Fruit fly (Drosophila melanogaster) whole organism, embryonic: ENCODE results near the gene oxt.

Source experiments
- CG10979 ChIP-seq: fragments of 200-800 bp; sonication (Bioruptor generic); optimal IDR thresholded peaks from 2 replicates; lab custom pipeline; 2018; ENCODE audit warnings: missing biosample characterization, mild to moderate bottlenecking, missing genetic modification characterization, moderate library complexity
- CG12071 ChIP-seq: fragments of 200-800 bp; sonication (Bioruptor generic); optimal IDR thresholded peaks from 3 replicates; lab custom pipeline; 2018; ENCODE audit warnings: missing biosample characterization, mild to moderate bottlenecking, missing genetic modification characterization
- CG12769 ChIP-seq: fragments of 200-800 bp; sonication (Bioruptor generic); optimal IDR thresholded peaks from 2 replicates; lab custom pipeline; 2019; ENCODE audit warnings: missing biosample characterization, mild to moderate bottlenecking, missing genetic modification characterization, moderate library complexity
- CG12942 ChIP-seq: fragments of 200-800 bp; sonication (Bioruptor generic); optimal IDR thresholded peaks from 3 replicates; lab custom pipeline; 2016; ENCODE audit warnings: missing biosample characterization, missing genetic modification characterization
- CG14441 ChIP-seq: fragments of 200-800 bp; sonication (Bioruptor generic); IDR thresholded peaks from 2 replicates; pipeline ENCODE4 v1.3.6; 2022; ENCODE audit warnings: missing biosample characterization, missing genetic modification characterization
- CG14860 ChIP-seq: fragments of 200-800 bp; sonication (Bioruptor generic); IDR thresholded peaks from 3 replicates; pipeline ENCODE4 v1.3.6; 2022; ENCODE audit warnings: missing biosample characterization, missing genetic modification characterization; ENCODE audit not compliant: partially characterized antibody
- CG1602 ChIP-seq: fragments of 200-800 bp; sonication (Bioruptor generic); optimal IDR thresholded peaks from 3 replicates; lab custom pipeline; 2016; ENCODE audit warnings: missing biosample characterization, missing genetic modification characterization
- CG17802 ChIP-seq: fragments of 200-800 bp; sonication (Bioruptor generic); optimal IDR thresholded peaks from 2 replicates; lab custom pipeline; 2018; ENCODE audit warnings: missing biosample characterization, mild to moderate bottlenecking, missing genetic modification characterization, moderate library complexity
- CG17829 ChIP-seq: fragments of 200-800 bp; optimal IDR thresholded peaks from 2 replicates; lab custom pipeline; 2019; ENCODE audit warnings: missing biosample characterization, mild to moderate bottlenecking, missing genetic modification characterization, moderate library complexity
- CG1792 ChIP-seq: fragments of 200-800 bp; sonication (Bioruptor generic); optimal IDR thresholded peaks from 2 replicates; lab custom pipeline; 2016; ENCODE audit warnings: missing biosample characterization, missing genetic modification characterization
- CG18476 ChIP-seq: fragments of 200-800 bp; sonication (Bioruptor generic); optimal IDR thresholded peaks from 2 replicates; lab custom pipeline; 2016; ENCODE audit warnings: missing biosample characterization, mild to moderate bottlenecking, missing genetic modification characterization
- CG18619 ChIP-seq: fragments of 200-800 bp; sonication (Bioruptor generic); optimal IDR thresholded peaks from 3 replicates; lab custom pipeline; 2017; ENCODE audit warnings: missing biosample characterization, mild to moderate bottlenecking, missing genetic modification characterization
- CG2129 ChIP-seq: fragments of 200-800 bp; sonication (Bioruptor generic); IDR thresholded peaks from 2 replicates; pipeline ENCODE4 v1.3.6; 2022; ENCODE audit warnings: missing biosample characterization, missing genetic modification characterization; ENCODE audit not compliant: partially characterized antibody
- CG3163 ChIP-seq: fragments of 200-800 bp; sonication (Bioruptor generic); optimal IDR thresholded peaks from 3 replicates; lab custom pipeline; 2016; ENCODE audit warnings: missing biosample characterization, missing genetic modification characterization
- CG32532 ChIP-seq: fragments of 200-800 bp; sonication (Bioruptor generic); IDR thresholded peaks from 2 replicates; pipeline ENCODE4 v1.3.6; 2022; ENCODE audit warnings: missing biosample characterization, missing genetic modification characterization
- CG4360 ChIP-seq: fragments of 200-800 bp; sonication (Bioruptor generic); IDR thresholded peaks from 2 replicates; pipeline ENCODE4 v1.3.6; 2022; ENCODE audit warnings: missing biosample characterization, missing genetic modification characterization
- CG4424 ChIP-seq: fragments of 200-800 bp; sonication (Bioruptor generic); optimal IDR thresholded peaks from 3 replicates; lab custom pipeline; 2016; ENCODE audit warnings: missing biosample characterization, missing genetic modification characterization
- CG6791 ChIP-seq: fragments of 200-800 bp; sonication (Bioruptor generic); IDR thresholded peaks from 3 replicates; pipeline ENCODE4 v1.3.6; 2022; ENCODE audit warnings: missing biosample characterization, missing genetic modification characterization; ENCODE audit not compliant: partially characterized antibody
- CG6813 ChIP-seq: fragments of 200-800 bp; sonication (Bioruptor generic); optimal IDR thresholded peaks from 2 replicates; lab custom pipeline; 2017; ENCODE audit warnings: missing biosample characterization, missing genetic modification characterization, mild to moderate bottlenecking, moderate library complexity, missing genetic modification reagents
- CG7271 ChIP-seq: fragments of 200-800 bp; sonication (Bioruptor generic); optimal IDR thresholded peaks from 2 replicates; lab custom pipeline; 2018; ENCODE audit warnings: missing biosample characterization, mild to moderate bottlenecking, missing genetic modification characterization, moderate library complexity
- CG7839 ChIP-seq: fragments of 200-800 bp; sonication (Bioruptor generic); optimal IDR thresholded peaks from 3 replicates; lab custom pipeline; 2018; ENCODE audit warnings: missing biosample characterization, mild to moderate bottlenecking, missing genetic modification characterization, moderate library complexity
- CG7928 ChIP-seq: fragments of 200-800 bp; sonication (Bioruptor generic); optimal IDR thresholded peaks from 2 replicates; lab custom pipeline; 2017; ENCODE audit warnings: missing biosample characterization, mild to moderate bottlenecking, missing genetic modification characterization
- CG9215 ChIP-seq: fragments of 200-800 bp; sonication (Bioruptor generic); IDR thresholded peaks from 2 replicates; pipeline ENCODE4 v1.3.6; 2022; ENCODE audit warnings: missing biosample characterization, missing genetic modification characterization
- CG9727 ChIP-seq: fragments of 200-800 bp; sonication (Bioruptor generic); optimal IDR thresholded peaks from 3 replicates; lab custom pipeline; 2017; ENCODE audit warnings: missing biosample characterization, mild to moderate bottlenecking, missing genetic modification characterization
- Chrac-16 ChIP-seq: fragments of 200-800 bp; sonication (Bioruptor generic); optimal IDR thresholded peaks from 3 replicates; lab custom pipeline; 2016; ENCODE audit warnings: missing biosample characterization, missing genetic modification characterization
- Gsc ChIP-seq: fragments of 200-800 bp; sonication (Bioruptor generic); IDR thresholded peaks from 2 replicates; pipeline ENCODE4 v1.3.6; 2022; ENCODE audit warnings: missing biosample characterization, missing genetic modification characterization
- Hey ChIP-seq: fragments of 200-800 bp; sonication (Bioruptor generic); optimal IDR thresholded peaks from 3 replicates; lab custom pipeline; 2018; ENCODE audit warnings: missing biosample characterization, mild to moderate bottlenecking, missing genetic modification characterization
- Kr ChIP-seq: fragments of 200-800 bp; sonication (Bioruptor generic); optimal IDR thresholded peaks from 2 replicates; lab custom pipeline; 2017; ENCODE audit warnings: missing biosample characterization, mild to moderate bottlenecking, missing genetic modification characterization
- Lpt ChIP-seq: fragments of >200 bp; optimal IDR thresholded peaks from 2 replicates; lab custom pipeline; 2018; ENCODE audit warnings: missing biosample characterization, missing genetic modification characterization
- PHDP ChIP-seq: fragments of 200-800 bp; sonication (Bioruptor generic); optimal IDR thresholded peaks from 3 replicates; lab custom pipeline; 2018; ENCODE audit warnings: missing biosample characterization, mild to moderate bottlenecking, missing genetic modification characterization, moderate library complexity
- Poxn ChIP-seq: fragments of 200-800 bp; sonication (Bioruptor generic); IDR thresholded peaks from 2 replicates; pipeline ENCODE4 v1.3.6; 2022; ENCODE audit warnings: missing biosample characterization, missing genetic modification characterization
- Spps ChIP-seq: fragments of 200-800 bp; sonication (Bioruptor generic); optimal IDR thresholded peaks from 2 replicates; lab custom pipeline; 2018; ENCODE audit warnings: missing biosample characterization, mild to moderate bottlenecking, missing genetic modification characterization
- Sry-β ChIP-seq: fragments of 200-800 bp; sonication (Bioruptor generic); optimal IDR thresholded peaks from 2 replicates; lab custom pipeline; 2018; ENCODE audit warnings: missing biosample characterization, mild to moderate bottlenecking, missing genetic modification characterization, moderate library complexity
- Sry-δ ChIP-seq: fragments of 200-800 bp; sonication (Bioruptor generic); optimal IDR thresholded peaks from 2 replicates; lab custom pipeline; 2016; ENCODE audit warnings: missing biosample characterization, missing genetic modification characterization
- Taf1 ChIP-seq: fragments of 200-800 bp; sonication (Bioruptor generic); IDR thresholded peaks from 2 replicates; pipeline ENCODE4 v1.3.6; 2022; ENCODE audit warnings: missing biosample characterization, missing genetic modification characterization
- bbx ChIP-seq: fragments of 200-800 bp; sonication (Bioruptor generic); IDR thresholded peaks from 2 replicates; pipeline ENCODE4 v1.3.6; 2022; ENCODE audit warnings: missing biosample characterization, missing genetic modification characterization; ENCODE audit not compliant: partially characterized antibody
- cg ChIP-seq: fragments of 200-800 bp; sonication (Bioruptor generic); optimal IDR thresholded peaks from 3 replicates; lab custom pipeline; 2019; ENCODE audit warnings: missing biosample characterization, mild to moderate bottlenecking, missing genetic modification characterization, moderate library complexity
- chn ChIP-seq: fragments of 200-800 bp; sonication (Bioruptor generic); optimal IDR thresholded peaks from 2 replicates; lab custom pipeline; 2016; ENCODE audit warnings: missing biosample characterization, missing genetic modification characterization
- corto ChIP-seq: fragments of 200-800 bp; sonication (Bioruptor generic); optimal IDR thresholded peaks from 2 replicates; lab custom pipeline; 2016; ENCODE audit warnings: missing biosample characterization, mild to moderate bottlenecking, missing genetic modification characterization, moderate library complexity
- disco-r ChIP-seq: fragments of 200-800 bp; sonication (Bioruptor generic); optimal IDR thresholded peaks from 2 replicates; lab custom pipeline; 2016; ENCODE audit warnings: missing biosample characterization, missing genetic modification characterization
- hkb ChIP-seq, 2 experiments: fragments of 200-800 bp in 1 of 2; fragments of >200 bp in 1 of 2; sonication (Bioruptor generic) in 1 of 2; IDR thresholded peaks in 1 of 2; optimal IDR thresholded peaks in 1 of 2; 2 replicates each; pipeline versions ENCODE4 v1.3.6 to Lab custom; 2017 to 2022; ENCODE audit warnings: missing biosample characterization in 1 of 2, missing genetic modification characterization in 1 of 2
- oc ChIP-seq: fragments of 200-800 bp; sonication (Bioruptor generic); optimal IDR thresholded peaks from 2 replicates; lab custom pipeline; 2018; ENCODE audit warnings: missing biosample characterization, mild to moderate bottlenecking, missing genetic modification characterization, moderate library complexity
- otp ChIP-seq: fragments of 200-800 bp; sonication (Bioruptor generic); IDR thresholded peaks from 3 replicates; pipeline ENCODE4, ENCODE4 v1.3.6; 2022; ENCODE audit warnings: missing biosample characterization, missing genetic modification characterization
- pb ChIP-seq: fragments of 200-800 bp; sonication (Bioruptor generic); optimal IDR thresholded peaks from 3 replicates; lab custom pipeline; 2016; ENCODE audit warnings: missing biosample characterization, missing genetic modification characterization
- peb ChIP-seq: fragments of 200-800 bp; sonication (Bioruptor generic); IDR thresholded peaks from 2 replicates; pipeline ENCODE4 v1.3.6; 2022; ENCODE audit warnings: missing biosample characterization, missing genetic modification characterization
- pum ChIP-seq: fragments of 200-800 bp; sonication (Bioruptor generic); optimal IDR thresholded peaks from 2 replicates; lab custom pipeline; 2016; ENCODE audit warnings: missing biosample characterization, missing genetic modification characterization
- ro ChIP-seq: fragments of 200-800 bp; sonication (Bioruptor generic); IDR thresholded peaks from 2 replicates; pipeline ENCODE4 v1.3.6; 2022; ENCODE audit warnings: missing biosample characterization, missing genetic modification characterization
- shn ChIP-seq: fragments of 200-800 bp; sonication (Bioruptor generic); optimal IDR thresholded peaks from 3 replicates; lab custom pipeline; 2016; ENCODE audit warnings: missing biosample characterization, missing genetic modification characterization
- tna ChIP-seq: fragments of 200-800 bp; sonication (Bioruptor generic); IDR thresholded peaks from 2 replicates; pipeline ENCODE4 v1.3.6; 2022; ENCODE audit warnings: missing biosample characterization, missing genetic modification characterization; ENCODE audit not compliant: partially characterized antibody
- vnd ChIP-seq: fragments of 200-800 bp; sonication (Bioruptor generic); IDR thresholded peaks from 3 replicates; pipeline ENCODE4 v1.3.6; 2022; ENCODE audit warnings: missing biosample characterization, missing genetic modification characterization; ENCODE audit not compliant: partially characterized antibody

Gene oxt

dm6 chr3L:2262515-2262944 lies at the start of gene oxt, which contains the start of gene CG13807 (continued):
- TF ChIP-seq CG17829 (tag; lab: Kevin White, UChicago): peak; percentile 92
- TF ChIP-seq CG9215 (GFP tag; lab: Robert Waterston, UW): peak; percentile 78
- peak; percentile 83 for TF ChIP-seq CG12942 (GFP tag; lab: Kevin White, UChicago)
- no peak for TF ChIP-seq shn
- peak; percentile 62 for TF ChIP-seq chn (GFP tag; lab: Kevin White, UChicago)
- TF ChIP-seq pb (GFP tag; lab: Kevin White, UChicago): no peak
- TF ChIP-seq CG14860 (GFP tag; lab: Robert Waterston, UW): no peak
- TF ChIP-seq CG4424 (GFP tag; lab: Kevin White, UChicago): peak; percentile 89
- TF ChIP-seq CG12769 (tag; lab: Kevin White, UChicago): peak; percentile 89
- peak; percentile 83 for TF ChIP-seq CG1602 (GFP tag; lab: Kevin White, UChicago)
- TF ChIP-seq CG1792 (GFP tag; lab: Kevin White, UChicago): no peak
- TF ChIP-seq CG32532 (GFP tag; lab: Robert Waterston, UW): peak; percentile 94
- TF ChIP-seq PHDP (tag; lab: Kevin White, UChicago): peak; percentile 92
- TF ChIP-seq Taf1 (GFP tag; lab: Robert Waterston, UW): peak; percentile 77
- peak; percentile 92 for TF ChIP-seq CG14441 (GFP tag; lab: Robert Waterston, UW)
- TF ChIP-seq bbx: 0 out of 2 replicates have a peak, but pooled peaks have one; percentile 16
- no peak for TF ChIP-seq CG3163 (GFP tag; lab: Kevin White, UChicago)
- TF ChIP-seq Hey (tag; lab: Kevin White, UChicago): peak; percentile 44
- TF ChIP-seq CG10979 (tag; lab: Kevin White, UChicago): peak; percentile 78
- peak; percentile 70 for TF ChIP-seq CG17802 (tag; lab: Kevin White, UChicago)
- TF ChIP-seq CG2129 (GFP tag; lab: Robert Waterston, UW): no peak
- TF ChIP-seq CG12071 (GFP tag; lab: Kevin White, UChicago): peak; percentile 70
- peak; percentile 46 for TF ChIP-seq Sry-δ
- peak; percentile 63 for TF ChIP-seq Sry-β (GFP tag; lab: Kevin White, UChicago)
- no peak for TF ChIP-seq hkb (optimal IDR thresholded peaks at IDR 0.05; lab: Kevin White, UChicago)
- TF ChIP-seq hkb (GFP tag; IDR thresholded peaks at IDR 0.05; lab: Robert Waterston, UW): peak; percentile 92
- peak; percentile 80 for TF ChIP-seq CG7271 (tag; lab: Kevin White, UChicago)
- TF ChIP-seq CG6791 (GFP tag; lab: Robert Waterston, UW): no peak
- peak; percentile 84 for TF ChIP-seq CG18619
- no peak for TF ChIP-seq disco-r
- peak; percentile 52; the same call in 1 of the 2 replicates for TF ChIP-seq ro (GFP tag; lab: Robert Waterston, UW)
- no peak for TF ChIP-seq tna (GFP tag; lab: Robert Waterston, UW)
- peak; percentile 73 for TF ChIP-seq pum (GFP tag; lab: Kevin White, UChicago)
- peak; percentile 45 for TF ChIP-seq CG6813
- peak; percentile 92 for TF ChIP-seq Chrac-16 (GFP tag; lab: Kevin White, UChicago)
- TF ChIP-seq Lpt (GFP tag; lab: Kevin White, UChicago): no peak
- TF ChIP-seq corto (GFP tag; lab: Kevin White, UChicago): no peak
- peak; percentile 91 for TF ChIP-seq CG7839 (tag; lab: Kevin White, UChicago)
- peak; percentile 56 for TF ChIP-seq CG18476
- TF ChIP-seq Spps (tag; lab: Kevin White, UChicago): peak; percentile 77
- TF ChIP-seq oc (tag; lab: Kevin White, UChicago): peak; percentile 68
- no peak for TF ChIP-seq vnd (GFP tag; lab: Robert Waterston, UW)
- TF ChIP-seq cg (GFP tag; lab: Kevin White, UChicago): no peak
- TF ChIP-seq Kr: no peak
- TF ChIP-seq CG4360 (GFP tag; lab: Robert Waterston, UW): 0 out of 2 replicates have a peak, but pooled peaks have one; percentile 26
- TF ChIP-seq Gsc (GFP tag; lab: Robert Waterston, UW): peak; percentile 45
- TF ChIP-seq peb (GFP tag; lab: Robert Waterston, UW): peak; percentile 86
- peak; percentile 89 for TF ChIP-seq CG9727
- TF ChIP-seq CG7928 (GFP tag; lab: Kevin White, UChicago): peak; percentile 50
- peak; percentile 70 for TF ChIP-seq otp (GFP tag; lab: Robert Waterston, UW)
- peak; percentile 57; the same call in 1 of the 2 replicates for TF ChIP-seq Poxn (GFP tag; lab: Robert Waterston, UW)
